Fruit fly (Drosophila melanogaster): ENCODE measurements around the gene Sugb.
A peak's percentile ranks its signal among the peaks of the same experiment; 100 is the strongest.

Gene Sugb

dm6 chr3L:11696294-11697116 lies 12.7 kb downstream of the Sugb start, which contains the start of gene Dph1 (continued):
- TF ChIP-seq Hr78 (GFP tag; optimal IDR thresholded peaks at IDR 0.05), result peak in 1 of 2 experiments; percentile 89
- peak; percentile 76 for TF ChIP-seq CG17385 (GFP tag; optimal IDR thresholded peaks at IDR 0.05)
- TF ChIP-seq croc (GFP tag; conservative IDR thresholded peaks at IDR 0.05), result no peak; the same call in 1 of the 3 replicates
- TF ChIP-seq ERR (GFP tag; optimal IDR thresholded peaks at IDR 0.05), result peak; percentile 65
- TF ChIP-seq CG13424 (tag; optimal IDR thresholded peaks at IDR 0.05), result peak; percentile 80
- TF ChIP-seq toy (GFP tag; IDR thresholded peaks at IDR 0.05), result 0 out of 2 replicates have a peak, but pooled peaks have one; percentile 36
- TF ChIP-seq gcm (GFP tag; optimal IDR thresholded peaks at IDR 0.05), result peak; percentile 82
- no peak; the same call in 1 of the 2 replicates for TF ChIP-seq unc-4 (GFP tag; IDR thresholded peaks at IDR 0.05; ENCODE audit: partially characterized antibody)
- TF ChIP-seq CG11695 (GFP tag; IDR thresholded peaks at IDR 0.05), result peak; percentile 89
- TF ChIP-seq h (optimal IDR thresholded peaks at IDR 0.05), result no peak
- peak; percentile 73 for TF ChIP-seq Aef1 (GFP tag; IDR thresholded peaks at IDR 0.05)
- peak; percentile 73 for TF ChIP-seq CG8388 (GFP tag; optimal IDR thresholded peaks at IDR 0.05)
- TF ChIP-seq gro (GFP tag; optimal IDR thresholded peaks at IDR 0.05), result peak; percentile 70
- peak; percentile 79 for TF ChIP-seq NC2α (GFP tag; optimal IDR thresholded peaks at IDR 0.05)
- TF ChIP-seq Side (GFP tag; optimal IDR thresholded peaks at IDR 0.05), result peak; percentile 87
- TF ChIP-seq BEAF-32 (GFP tag; optimal IDR thresholded peaks at IDR 0.05), result peak; percentile 30
- TF ChIP-seq CG17802 (tag; optimal IDR thresholded peaks at IDR 0.05), result peak; percentile 76
- peak; percentile 85 for TF ChIP-seq CG13624 (GFP tag; optimal IDR thresholded peaks at IDR 0.05)
- peak; percentile 80 for TF ChIP-seq Mes4 (GFP tag; optimal IDR thresholded peaks at IDR 0.05)
- peak; percentile 69 to 85 for TF ChIP-seq chif (GFP tag; optimal IDR thresholded peaks at IDR 0.05)
- peak; percentile 52 for TF ChIP-seq CG3163 (GFP tag; optimal IDR thresholded peaks at IDR 0.05)
- peak; percentile 28 for TF ChIP-seq Spps (tag; optimal IDR thresholded peaks at IDR 0.05)
- TF ChIP-seq C15 (GFP tag; IDR thresholded peaks at IDR 0.05), result peak; percentile 81; the same call in 2 of the 3 replicates
- peak; percentile 85 for TF ChIP-seq CG30403 (GFP tag; optimal IDR thresholded peaks at IDR 0.05)
- TF ChIP-seq dpn (GFP tag; optimal IDR thresholded peaks at IDR 0.05), result peak; percentile 82 to 88
- peak; percentile 42 for TF ChIP-seq CG1647 (GFP tag; optimal IDR thresholded peaks at IDR 0.05)
- peak; percentile 71 for TF ChIP-seq gsb-n (tag; optimal IDR thresholded peaks at IDR 0.05)
- peak; percentile 81 for TF ChIP-seq CG10366 (GFP tag; IDR thresholded peaks at IDR 0.05)
- peak; percentile 73 for TF ChIP-seq CG30431 (GFP tag; optimal IDR thresholded peaks at IDR 0.05)
- peak; percentile 88 for TF ChIP-seq scrt (GFP tag; optimal IDR thresholded peaks at IDR 0.05)
- TF ChIP-seq D19A (tag; optimal IDR thresholded peaks at IDR 0.05), result peak; percentile 76
- peak; percentile 85 for TF ChIP-seq Ada2b (GFP tag; IDR thresholded peaks at IDR 0.05)
- TF ChIP-seq Optix (GFP tag; IDR thresholded peaks at IDR 0.05), result peak; percentile 88
- TF ChIP-seq Awh (GFP tag; IDR thresholded peaks at IDR 0.05), result peak; percentile 85
- peak; percentile 56 for TF ChIP-seq cato (GFP tag; optimal IDR thresholded peaks at IDR 0.05; ENCODE audit: borderline replicate concordance)
- 0 out of 3 replicates have a peak, but pooled peaks have one; percentile 69 for TF ChIP-seq jigr1 (GFP tag; IDR thresholded peaks at IDR 0.05)
- peak; percentile 73 for TF ChIP-seq Vsx1 (GFP tag; optimal IDR thresholded peaks at IDR 0.05)
- TF ChIP-seq CG2875 (GFP tag; optimal IDR thresholded peaks at IDR 0.05), result peak; percentile 70
- peak; percentile 82 for TF ChIP-seq CG7556 (GFP tag; optimal IDR thresholded peaks at IDR 0.05)
- TF ChIP-seq CG1832 (GFP tag; optimal IDR thresholded peaks at IDR 0.05), result no peak
- TF ChIP-seq Bteb2 (GFP tag; optimal IDR thresholded peaks at IDR 0.05), result peak; percentile 53
- peak; percentile 89 for TF ChIP-seq ken (GFP tag; IDR thresholded peaks at IDR 0.05)
- TF ChIP-seq vnd (GFP tag; IDR thresholded peaks at IDR 0.05; ENCODE audit: partially characterized antibody), result no peak
- TF ChIP-seq CG7928 (GFP tag; optimal IDR thresholded peaks at IDR 0.05), result peak; percentile 14
- TF ChIP-seq CG18011 (GFP tag; optimal IDR thresholded peaks at IDR 0.05), result peak; percentile 66
- peak; percentile 66 for TF ChIP-seq CG8290 (GFP tag; optimal IDR thresholded peaks at IDR 0.05)
- TF ChIP-seq CG8290 (tag; optimal IDR thresholded peaks at IDR 0.05), result peak in 1 of 2 experiments; percentile 96
- TF ChIP-seq CG33557 (GFP tag; optimal IDR thresholded peaks at IDR 0.05), result peak; percentile 75
- peak; percentile 34; the same call in 1 of the 2 replicates for TF ChIP-seq gsb (GFP tag; IDR thresholded peaks at IDR 0.05)

All from whole organism, embryonic.